Worm (Caenorhabditis elegans) whole organism, mixed stage, embryonic: Measurements from ENCODE around the gene F09F7.5.

Experiments
- bed-3 ChIP-seq: fragments of 200-800 bp; sonication (Bioruptor generic); optimal IDR thresholded peaks from 3 replicates; lab custom pipeline; 2018; ENCODE audit warnings: mild to moderate bottlenecking, missing genetic modification characterization, moderate library complexity, missing compliant biosample characterization
- blmp-1 ChIP-seq: fragments of 150-350 bp; optimal IDR thresholded peaks from 2 replicates; lab custom pipeline; 2014; ENCODE audit warnings: missing biosample characterization, missing genetic modification characterization
- ceh-39 ChIP-seq: fragments of 150-350 bp; optimal IDR thresholded peaks from 2 replicates; lab custom pipeline; 2014; ENCODE audit warnings: missing biosample characterization, missing genetic modification characterization
- ceh-43 ChIP-seq: fragments of 200-800 bp; sonication (Bioruptor generic); optimal IDR thresholded peaks from 2 replicates; lab custom pipeline; 2018; ENCODE audit warnings: mild to moderate bottlenecking, missing genetic modification characterization, moderate library complexity, missing compliant biosample characterization
- ceh-83 ChIP-seq: fragments of 200-800 bp; sonication (Bioruptor generic); optimal IDR thresholded peaks from 2 replicates; lab custom pipeline; 2018; ENCODE audit warnings: mild to moderate bottlenecking, missing genetic modification characterization, missing compliant biosample characterization
- ces-1 ChIP-seq: fragments of 150-350 bp; optimal IDR thresholded peaks from 2 replicates; lab custom pipeline; 2014; ENCODE audit warnings: missing biosample characterization, missing genetic modification reagents, missing genetic modification characterization
- cnd-1 ChIP-seq: fragments of 200-800 bp; sonication (Bioruptor generic); optimal IDR thresholded peaks from 2 replicates; lab custom pipeline; 2018; ENCODE audit warnings: mild to moderate bottlenecking, missing genetic modification characterization, missing compliant biosample characterization
- drap-1 ChIP-seq: fragments of 200-800 bp; sonication (Bioruptor generic); optimal IDR thresholded peaks from 3 replicates; lab custom pipeline; 2018; ENCODE audit warnings: mild to moderate bottlenecking, missing genetic modification characterization, missing compliant biosample characterization
- elt-3 ChIP-seq: fragments of 150-350 bp; optimal IDR thresholded peaks from 2 replicates; lab custom pipeline; 2014; ENCODE audit warnings: missing biosample characterization, missing genetic modification characterization
- ham-2 ChIP-seq: fragments of 200-800 bp; sonication (Bioruptor generic); optimal IDR thresholded peaks from 2 replicates; lab custom pipeline; 2018; ENCODE audit warnings: mild to moderate bottlenecking, missing genetic modification characterization, missing compliant biosample characterization
- lin-13 ChIP-seq: fragments of 150-350 bp; optimal IDR thresholded peaks from 2 replicates; lab custom pipeline; 2014; ENCODE audit warnings: missing biosample characterization, missing genetic modification characterization
- lsy-2 ChIP-seq: fragments of 150-350 bp; optimal IDR thresholded peaks from 2 replicates; lab custom pipeline; 2014; ENCODE audit warnings: missing biosample characterization, missing genetic modification characterization
- mab-5 ChIP-seq: fragments of 150-350 bp; optimal IDR thresholded peaks from 2 replicates; lab custom pipeline; 2014; ENCODE audit warnings: missing biosample characterization, missing genetic modification characterization
- mep-1 ChIP-seq: fragments of 150-350 bp; optimal IDR thresholded peaks from 2 replicates; lab custom pipeline; 2017; ENCODE audit warnings: missing biosample characterization, missing genetic modification reagents, missing genetic modification characterization, inconsistent platforms
- mls-2 ChIP-seq: sonication (generic microtip); optimal IDR thresholded peaks from 2 replicates; lab custom pipeline; 2016; ENCODE audit warnings: mild to moderate bottlenecking, missing genetic modification characterization, moderate library complexity, missing compliant biosample characterization
- nhr-12 ChIP-seq: fragments of 150-350 bp; optimal IDR thresholded peaks from 2 replicates; lab custom pipeline; 2014; ENCODE audit warnings: missing biosample characterization, missing genetic modification characterization
- nhr-2 ChIP-seq: fragments of 150-350 bp; optimal IDR thresholded peaks from 2 replicates; lab custom pipeline; 2014; ENCODE audit warnings: missing biosample characterization, missing genetic modification characterization
- nhr-237 ChIP-seq: fragments of 150-350 bp; optimal IDR thresholded peaks from 2 replicates; lab custom pipeline; 2014; ENCODE audit warnings: missing biosample characterization, missing genetic modification characterization
- nhr-28 ChIP-seq: fragments of 150-350 bp; optimal IDR thresholded peaks from 2 replicates; lab custom pipeline; 2014; ENCODE audit warnings: missing biosample characterization, missing genetic modification characterization
- nhr-76 ChIP-seq: sonication (generic microtip); optimal IDR thresholded peaks from 2 replicates; lab custom pipeline; 2017; ENCODE audit warnings: missing biosample characterization, missing genetic modification characterization
- pha-4 ChIP-seq: fragments of 150-350 bp; optimal IDR thresholded peaks from 2 replicates; lab custom pipeline; 2018; ENCODE audit warnings: missing biosample characterization, missing genetic modification reagents, missing genetic modification characterization
- sem-2 ChIP-seq: fragments of 200-800 bp; sonication (Bioruptor generic); optimal IDR thresholded peaks from 2 replicates; lab custom pipeline; 2018; ENCODE audit warnings: mild to moderate bottlenecking, missing genetic modification characterization, missing compliant biosample characterization
- snpc-4 ChIP-seq: fragments of 150-350 bp; optimal IDR thresholded peaks from 2 replicates; lab custom pipeline; 2014; ENCODE audit warnings: missing biosample characterization, missing genetic modification characterization
- sptf-1 ChIP-seq: sonication (generic microtip); optimal IDR thresholded peaks from 2 replicates; lab custom pipeline; 2017; ENCODE audit warnings: mild to moderate bottlenecking, missing genetic modification characterization, moderate library complexity, missing compliant biosample characterization
- tbx-8 ChIP-seq: fragments of 200-800 bp; sonication (Bioruptor generic); optimal IDR thresholded peaks from 2 replicates; lab custom pipeline; 2018; ENCODE audit warnings: mild to moderate bottlenecking, missing genetic modification characterization, moderate library complexity, missing compliant biosample characterization
- unc-120 ChIP-seq: sonication (generic microtip); optimal IDR thresholded peaks from 2 replicates; lab custom pipeline; 2017; ENCODE audit warnings: missing genetic modification characterization, missing compliant biosample characterization; ENCODE audit not compliant: poor library complexity, severe bottlenecking
- unc-39 ChIP-seq: fragments of 150-350 bp; optimal IDR thresholded peaks from 2 replicates; lab custom pipeline; 2014; ENCODE audit warnings: missing biosample characterization, missing genetic modification characterization
- unc-62 ChIP-seq: fragments of 150-350 bp; optimal IDR thresholded peaks from 2 replicates; lab custom pipeline; 2014; ENCODE audit warnings: missing biosample characterization, missing genetic modification reagents, missing genetic modification characterization
- zip-8 ChIP-seq: fragments of 150-350 bp; optimal IDR thresholded peaks from 2 replicates; lab custom pipeline; 2014; ENCODE audit warnings: missing biosample characterization, missing genetic modification characterization

The F09F7.5 gene

ce11 chrIII:5521930-5522329, 24.9 kb upstream of the F09F7.5 start, which contains the start of gene D1044.4:
TSS of gene D1044.4 (minus strand) at chrIII:5522030.
- TF ChIP-seq lin-13 (tag; lab: Kevin White, UChicago) (no peak), zip-8 (tag; lab: Kevin White, UChicago) (no peak), snpc-4 (tag; lab: Kevin White, UChicago) (no peak), nhr-28 (tag; lab: Kevin White, UChicago) (no peak)

- TF ChIP-seq zip-8 (tag; lab: Kevin White, UChicago): peak; percentile 42
- TF ChIP-seq sem-2 (GFP tag; lab: Kevin White, UChicago): no peak
- TF ChIP-seq nhr-2 (tag; lab: Kevin White, UChicago): peak; percentile 99
Measured at ce11 chrIII:5525973-5526372, 20.8 kb upstream of the F09F7.5 start, which contains the start of gene dex-1. TSS of gene dex-1 (plus strand) at chrIII:5526104.

ce11 chrIII:5541777-5542176, 5.0 kb upstream of the F09F7.5 start:
- TF ChIP-seq nhr-2 (tag; lab: Kevin White, UChicago): no peak
- no peak for TF ChIP-seq mab-5 (tag; lab: Kevin White, UChicago)
- TF ChIP-seq tbx-8: no peak
- TF ChIP-seq drap-1: no peak

ce11 chrIII:5543050-5543449, 3.7 kb upstream of the F09F7.5 start, which contains the start of gene D1044.6:
TSS of gene D1044.6 (minus strand) at chrIII:5543177.
- no peak for TF ChIP-seq cnd-1 (tag; lab: Kevin White, UChicago)
- no peak for TF ChIP-seq snpc-4 (tag; lab: Kevin White, UChicago)
- no peak for TF ChIP-seq unc-62
- no peak for TF ChIP-seq ceh-43 (GFP tag; lab: Kevin White, UChicago)
- no peak for TF ChIP-seq mep-1 (tag; lab: Kevin White, UChicago)
- TF ChIP-seq mls-2 (tag; lab: Kevin White, UChicago): no peak
- no peak for TF ChIP-seq zip-8 (tag; lab: Kevin White, UChicago)
- TF ChIP-seq lin-13 (tag; lab: Kevin White, UChicago): no peak
- TF ChIP-seq ceh-83 (GFP tag; lab: Kevin White, UChicago): no peak

- TF ChIP-seq nhr-12 (tag; lab: Kevin White, UChicago): no peak
- TF ChIP-seq snpc-4 (tag; lab: Kevin White, UChicago): no peak
- TF ChIP-seq nhr-237 (tag; lab: Kevin White, UChicago): no peak
- no peak for TF ChIP-seq nhr-76 (tag; lab: Kevin White, UChicago)
Measured at ce11 chrIII:5543727-5544345, 3.0 kb upstream of the F09F7.5 start, which contains the start of gene D1044.1. TSS of gene D1044.1 (plus strand) at chrIII:5544295.

- TF ChIP-seq ces-1 (GFP tag; lab: Kevin White, UChicago) (no peak), pha-4 (tag; lab: Kevin White, UChicago) (no peak), mls-2 (tag; lab: Kevin White, UChicago) (no peak), lsy-2 (no peak), cnd-1 (tag; lab: Kevin White, UChicago) (no peak)
Measured at ce11 chrIII:5546309-5546708, 478 bp upstream of the F09F7.5 start.

ce11 chrIII:5550193-5550592, 3.4 kb downstream of the F09F7.5 start:
- TF ChIP-seq mab-5 (tag; lab: Kevin White, UChicago) (no peak), lin-13 (tag; lab: Kevin White, UChicago) (no peak), zip-8 (tag; lab: Kevin White, UChicago) (no peak), snpc-4 (tag; lab: Kevin White, UChicago) (no peak), cnd-1 (tag; lab: Kevin White, UChicago) (no peak), sem-2 (GFP tag; lab: Kevin White, UChicago) (no peak), nhr-12 (tag; lab: Kevin White, UChicago) (no peak), elt-3 (tag; lab: Kevin White, UChicago) (no peak), unc-39 (tag; lab: Kevin White, UChicago) (no peak), lsy-2 (no peak), unc-120 (no peak)

- TF ChIP-seq mab-5 (tag; lab: Kevin White, UChicago) (no peak), nhr-237 (tag; lab: Kevin White, UChicago) (no peak), nhr-12 (tag; lab: Kevin White, UChicago) (no peak), lsy-2 (no peak), unc-62 (no peak), ham-2 (GFP tag; lab: Kevin White, UChicago) (no peak), ces-1 (GFP tag; lab: Kevin White, UChicago) (no peak), blmp-1 (tag; lab: Kevin White, UChicago) (no peak), nhr-2 (tag; lab: Kevin White, UChicago) (no peak), bed-3 (no peak), pha-4 (tag; lab: Kevin White, UChicago) (no peak), sptf-1 (no peak), elt-3 (tag; lab: Kevin White, UChicago) (no peak), zip-8 (tag; lab: Kevin White, UChicago) (no peak), ceh-39 (tag; lab: Kevin White, UChicago) (no peak)
- TF ChIP-seq, all 35 proteins: peak for 0
Measured at ce11 chrIII:5550844-5551243, 4.1 kb downstream of the F09F7.5 start.
